Worm (Caenorhabditis elegans): Measurements from ENCODE around the gene T21C9.6.

DNA sequence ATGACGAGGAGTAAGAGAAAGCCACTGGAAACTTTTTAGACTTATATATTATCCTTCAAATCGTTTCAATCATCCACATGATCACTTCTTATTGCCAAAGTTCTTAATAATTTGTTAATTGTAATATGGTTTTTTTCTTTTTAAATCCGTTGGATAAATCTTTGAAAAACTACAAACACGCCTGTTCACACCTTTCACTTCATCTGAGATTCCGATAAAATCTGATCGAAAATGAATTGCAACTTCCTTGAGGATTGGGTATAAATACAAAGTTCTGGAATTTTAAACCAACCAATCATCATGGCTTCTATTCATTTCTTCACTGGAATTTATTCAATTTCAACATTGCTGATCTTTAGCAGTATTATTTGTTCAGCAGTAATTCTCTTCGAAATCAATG, 21.1 kb upstream of the T21C9.6 start, which contains the start of gene col-152:
- TF ChIP-seq pha-4 (tag; optimal IDR thresholded peaks at IDR 0.05) (no peak), unc-62 (GFP tag; optimal IDR thresholded peaks at IDR 0.05) (no peak), nhr-179 (tag; optimal IDR thresholded peaks at IDR 0.05) (no peak), cebp-1 (GFP tag; IDR thresholded peaks at IDR 0.05) (no peak), cebp-1 (tag; optimal IDR thresholded peaks at IDR 0.05) (no peak), ama-1 (optimal IDR thresholded peaks at IDR 0.05) (no peak), ama-1 (GFP tag; optimal IDR thresholded peaks at IDR 0.05) (no peak), Y56A3A.18 (GFP tag; IDR thresholded peaks at IDR 0.05) (no peak)
